Worm (Caenorhabditis elegans): ENCODE measurements around the gene T02G5.7.

The T02G5.7 gene

DNA sequence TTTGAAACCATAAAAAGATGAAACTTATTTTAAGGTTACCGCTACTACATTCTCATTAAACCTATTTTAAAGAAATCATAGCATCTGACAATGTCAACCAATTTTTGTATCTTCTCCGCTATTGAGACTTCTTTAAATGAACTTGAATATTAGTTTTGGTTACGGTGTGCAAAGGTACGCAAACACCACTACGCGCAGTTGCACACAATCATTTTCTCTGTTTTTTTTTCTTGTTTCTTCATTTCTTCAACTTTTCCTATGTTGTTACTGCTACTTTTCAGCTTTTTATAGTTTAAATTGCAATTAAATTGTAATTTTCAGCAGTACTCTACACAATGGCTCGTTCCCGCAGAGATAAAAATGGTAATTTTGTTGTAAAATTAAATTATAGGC lies 36.2 kb downstream of the T02G5.7 start, which contains the start of gene F10E7.5 (continued):
- TF ChIP-seq Y116A8C.19 (tag; optimal IDR thresholded peaks at IDR 0.05; ENCODE audit: borderline replicate concordance) (no peak), alr-1 (tag; optimal IDR thresholded peaks at IDR 0.05; ENCODE audit: borderline replicate concordance) (no peak), nhr-90 (tag; optimal IDR thresholded peaks at IDR 0.05; ENCODE audit: poor library complexity) (peak; percentile 33), ama-1 (optimal IDR thresholded peaks at IDR 0.05) (no peak), irx-1 (tag; optimal IDR thresholded peaks at IDR 0.05) (no peak), efl-3 (GFP tag; optimal IDR thresholded peaks at IDR 0.05) (no peak), ces-1 (GFP tag; optimal IDR thresholded peaks at IDR 0.05) (no peak), ceh-90 (tag; optimal IDR thresholded peaks at IDR 0.05) (no peak), C16A3.4 (tag; optimal IDR thresholded peaks at IDR 0.05) (peak; percentile 66), unc-130 (tag; optimal IDR thresholded peaks at IDR 0.05) (peak; percentile 40), C34B4.2 (tag; optimal IDR thresholded peaks at IDR 0.05) (no peak), efl-1 (optimal IDR thresholded peaks at IDR 0.05) (peak; percentile 59 to 69), efl-1 (GFP tag; optimal IDR thresholded peaks at IDR 0.05 in 1 of 2) (peak; percentile 66 to 95), nhr-85 (tag) (peak; percentile 48), nhr-20 (tag; optimal IDR thresholded peaks at IDR 0.05) (peak; percentile 15), dsc-1 (tag; optimal IDR thresholded peaks at IDR 0.05) (peak; percentile 19), unc-62 (GFP tag; optimal IDR thresholded peaks at IDR 0.05) (no peak), sup-37 (GFP tag; optimal IDR thresholded peaks at IDR 0.05) (no peak), hlh-17 (GFP tag; optimal IDR thresholded peaks at IDR 0.05; ENCODE audit: borderline replicate concordance) (no peak), sptf-1 (tag; optimal IDR thresholded peaks at IDR 0.05) (no peak), ztf-11 (tag; optimal IDR thresholded peaks at IDR 0.05) (no peak), mab-9 (GFP tag; IDR thresholded peaks at IDR 0.05) (no peak), blmp-1 (tag; optimal IDR thresholded peaks at IDR 0.05) (peak; percentile 61), pax-3 (tag; optimal IDR thresholded peaks at IDR 0.05) (no peak), lsy-2 (tag; optimal IDR thresholded peaks at IDR 0.05) (peak; percentile 97 to 99), lin-15B (tag; optimal IDR thresholded peaks at IDR 0.05) (peak; percentile 0), pqm-1 (tag; optimal IDR thresholded peaks at IDR 0.05) (no peak), swsn-7 (tag; optimal IDR thresholded peaks at IDR 0.05) (peak; percentile 34), nhr-71 (tag; optimal IDR thresholded peaks at IDR 0.05) (peak; percentile 53), sox-4 (tag; optimal IDR thresholded peaks at IDR 0.05) (no peak), ceh-88 (GFP tag; IDR thresholded peaks at IDR 0.05) (no peak), lir-3 (tag; optimal IDR thresholded peaks at IDR 0.05; ENCODE audit: poor library complexity) (no peak), elt-2 (tag; optimal IDR thresholded peaks at IDR 0.05) (no peak), ets-5 (GFP tag; IDR thresholded peaks at IDR 0.05) (no peak), F16B12.6 (tag; optimal IDR thresholded peaks at IDR 0.05) (peak; percentile 94), lin-13 (GFP tag; optimal IDR thresholded peaks at IDR 0.05) (no peak), jun-1 (tag; optimal IDR thresholded peaks at IDR 0.05) (peak; percentile 30), mef-2 (tag; optimal IDR thresholded peaks at IDR 0.05) (no peak), C04F5.9 (tag; optimal IDR thresholded peaks at IDR 0.05) (no peak), grh-1 (GFP tag; IDR thresholded peaks at IDR 0.05) (no peak), xbp-1 (tag; optimal IDR thresholded peaks at IDR 0.05) (peak; percentile 44), snu-23 (GFP tag; optimal IDR thresholded peaks at IDR 0.05) (peak; percentile 69), nhr-28 (tag; optimal IDR thresholded peaks at IDR 0.05) (no peak), fkh-10 (GFP tag; optimal IDR thresholded peaks at IDR 0.05) (no peak)

DNA sequence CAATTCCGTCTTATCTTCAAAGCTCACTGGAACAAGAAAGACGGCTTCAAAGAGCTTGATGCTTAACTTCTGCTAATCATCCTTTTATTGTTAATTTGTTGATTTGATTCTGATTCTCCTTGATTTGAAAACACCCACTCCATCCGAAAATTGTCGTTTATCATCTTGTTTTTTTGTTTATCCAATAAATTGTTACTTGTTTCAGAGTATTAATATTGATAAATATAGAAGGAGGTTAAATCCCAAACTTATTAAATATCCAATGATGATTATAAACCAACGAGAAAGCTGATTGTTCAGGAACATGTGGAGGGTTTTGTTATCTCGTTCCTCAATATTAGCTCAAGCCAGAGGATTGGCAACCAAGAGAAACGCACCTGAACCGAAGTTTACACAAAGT lies 37.4 kb downstream of the T02G5.7 start, which contains the start of gene F10E7.6:
Gene F10E7.6 (plus strand): TSS at position 301 of the 400 bp plus-strand sequence.
- no peak for TF ChIP-seq C16A3.4 (tag; optimal IDR thresholded peaks at IDR 0.05)
- TF ChIP-seq alr-1 (tag; optimal IDR thresholded peaks at IDR 0.05; ENCODE audit: borderline replicate concordance): no peak
- no peak for TF ChIP-seq fkh-4 (tag; optimal IDR thresholded peaks at IDR 0.05; ENCODE audit: borderline replicate concordance)
- no peak for TF ChIP-seq nhr-28 (tag; optimal IDR thresholded peaks at IDR 0.05)
- no peak for TF ChIP-seq sox-4 (tag; optimal IDR thresholded peaks at IDR 0.05)
- TF ChIP-seq sptf-1 (tag; optimal IDR thresholded peaks at IDR 0.05): no peak
- TF ChIP-seq swsn-7 (tag; optimal IDR thresholded peaks at IDR 0.05): no peak

Measured in whole organism, L1 larva.